Fruit fly (Drosophila melanogaster) whole organism, embryonic: ENCODE results near the gene CG14014.

Source experiments
- Aef1 ChIP-seq: fragments of 200-800 bp; sonication (Bioruptor generic); IDR thresholded peaks from 3 replicates; pipeline ENCODE4 v1.3.6; 2022; ENCODE audit warnings: missing biosample characterization, missing genetic modification characterization
- B-H2 ChIP-seq: fragments of 200-800 bp; sonication (Bioruptor generic); optimal IDR thresholded peaks from 2 replicates; lab custom pipeline; 2018; ENCODE audit warnings: missing biosample characterization, mild to moderate bottlenecking, missing genetic modification characterization
- C15 ChIP-seq: fragments of 200-800 bp; sonication (Bioruptor generic); IDR thresholded peaks from 3 replicates; pipeline ENCODE4 v1.3.6; 2022; ENCODE audit warnings: missing biosample characterization, missing genetic modification characterization
- CG10274 ChIP-seq: fragments of 200-800 bp; sonication (Bioruptor generic); optimal IDR thresholded peaks from 3 replicates; lab custom pipeline; 2017; ENCODE audit warnings: missing biosample characterization, mild to moderate bottlenecking, missing genetic modification characterization
- CG11085 ChIP-seq: fragments of 200-800 bp; sonication (Bioruptor generic); IDR thresholded peaks from 2 replicates; pipeline ENCODE4 v1.3.6; 2022; ENCODE audit warnings: missing biosample characterization, missing genetic modification characterization
- CG11398 ChIP-seq: fragments of 200-800 bp; sonication (Bioruptor generic); optimal IDR thresholded peaks from 2 replicates; lab custom pipeline; 2016; ENCODE audit warnings: missing biosample characterization, missing genetic modification characterization
- CG12104 ChIP-seq: fragments of 200-800 bp; sonication (Bioruptor generic); optimal IDR thresholded peaks from 3 replicates; lab custom pipeline; 2016; ENCODE audit warnings: missing biosample characterization, missing genetic modification characterization
- CG12942 ChIP-seq: fragments of 200-800 bp; sonication (Bioruptor generic); optimal IDR thresholded peaks from 3 replicates; lab custom pipeline; 2016; ENCODE audit warnings: missing biosample characterization, missing genetic modification characterization
- CG13424 ChIP-seq: fragments of 200-800 bp; sonication (Bioruptor generic); optimal IDR thresholded peaks from 2 replicates; lab custom pipeline; 2019; ENCODE audit warnings: missing biosample characterization, mild to moderate bottlenecking, missing genetic modification characterization, moderate library complexity
- CG14441 ChIP-seq: fragments of 200-800 bp; sonication (Bioruptor generic); IDR thresholded peaks from 2 replicates; pipeline ENCODE4 v1.3.6; 2022; ENCODE audit warnings: missing biosample characterization, missing genetic modification characterization
- CG15479 ChIP-seq: fragments of 200-800 bp; sonication (Bioruptor generic); optimal IDR thresholded peaks from 3 replicates; lab custom pipeline; 2019; ENCODE audit warnings: missing biosample characterization, mild to moderate bottlenecking, missing genetic modification characterization, moderate library complexity
- CG16815 ChIP-seq: fragments of 200-800 bp; sonication (Bioruptor generic); optimal IDR thresholded peaks from 3 replicates; lab custom pipeline; 2017; ENCODE audit warnings: missing biosample characterization, mild to moderate bottlenecking, missing genetic modification characterization
- CG16863 ChIP-seq: fragments of 200-800 bp; sonication (Bioruptor generic); optimal IDR thresholded peaks from 3 replicates; lab custom pipeline; 2016; ENCODE audit warnings: missing biosample characterization, missing genetic modification characterization
- CG18764 ChIP-seq: fragments of 200-800 bp; sonication (Bioruptor generic); optimal IDR thresholded peaks from 3 replicates; lab custom pipeline; 2016; ENCODE audit warnings: missing biosample characterization, missing genetic modification characterization
- CG3281 ChIP-seq: fragments of 200-800 bp; sonication (Bioruptor generic); optimal IDR thresholded peaks from 3 replicates; lab custom pipeline; 2017; ENCODE audit warnings: missing biosample characterization, mild to moderate bottlenecking, missing genetic modification characterization
- CG33557 ChIP-seq: fragments of 200-800 bp; sonication (Bioruptor generic); optimal IDR thresholded peaks from 2 replicates; lab custom pipeline; 2019; ENCODE audit warnings: missing biosample characterization, mild to moderate bottlenecking, missing genetic modification characterization, moderate library complexity
- CG34422 ChIP-seq: fragments of 200-800 bp; sonication (Bioruptor generic); IDR thresholded peaks from 3 replicates; pipeline ENCODE4 v1.3.6; 2022; ENCODE audit warnings: missing biosample characterization, missing genetic modification characterization
- CG3847 ChIP-seq: fragments of 200-800 bp; sonication (Bioruptor generic); IDR thresholded peaks from 2 replicates; pipeline ENCODE4 v1.3.6; 2022; ENCODE audit warnings: missing biosample characterization, missing genetic modification characterization
- CG4617 ChIP-seq: fragments of 200-800 bp; sonication (Bioruptor generic); optimal IDR thresholded peaks from 3 replicates; lab custom pipeline; 2016; ENCODE audit warnings: missing biosample characterization, missing genetic modification characterization, borderline replicate concordance
- CG5245 ChIP-seq: fragments of 200-800 bp; sonication (Bioruptor generic); optimal IDR thresholded peaks from 3 replicates; lab custom pipeline; 2016; ENCODE audit warnings: missing biosample characterization, missing genetic modification characterization
- CG6175 ChIP-seq: fragments of 200-800 bp; sonication (Bioruptor generic); IDR thresholded peaks from 3 replicates; pipeline ENCODE4 v1.3.6; 2022; ENCODE audit warnings: missing biosample characterization, missing genetic modification characterization
- CG6683 ChIP-seq: fragments of 200-800 bp; sonication (Bioruptor generic); optimal IDR thresholded peaks from 2 replicates; lab custom pipeline; 2017; ENCODE audit warnings: missing biosample characterization, mild to moderate bottlenecking, missing genetic modification characterization, missing genetic modification reagents
- CG7556 ChIP-seq: fragments of 200-800 bp; sonication (Bioruptor generic); optimal IDR thresholded peaks from 2 replicates; lab custom pipeline; 2017; ENCODE audit warnings: missing biosample characterization, mild to moderate bottlenecking, missing genetic modification characterization
- CG7928 ChIP-seq: fragments of 200-800 bp; sonication (Bioruptor generic); optimal IDR thresholded peaks from 2 replicates; lab custom pipeline; 2017; ENCODE audit warnings: missing biosample characterization, mild to moderate bottlenecking, missing genetic modification characterization
- D19A ChIP-seq: fragments of 200-800 bp; optimal IDR thresholded peaks from 3 replicates; lab custom pipeline; 2019; ENCODE audit warnings: missing biosample characterization, mild to moderate bottlenecking, missing genetic modification characterization, moderate library complexity
- E2f2 ChIP-seq: fragments of 200-800 bp; sonication (Bioruptor generic); IDR thresholded peaks from 2 replicates; pipeline ENCODE4 v1.3.6; 2022; ENCODE audit warnings: missing biosample characterization, missing genetic modification characterization
- HLHmδ ChIP-seq: fragments of 200-800 bp; sonication (Bioruptor generic); optimal IDR thresholded peaks from 2 replicates; lab custom pipeline; 2018; ENCODE audit warnings: missing biosample characterization, mild to moderate bottlenecking, missing genetic modification characterization, moderate library complexity
- Hey ChIP-seq: fragments of 200-800 bp; sonication (Bioruptor generic); optimal IDR thresholded peaks from 3 replicates; lab custom pipeline; 2018; ENCODE audit warnings: missing biosample characterization, mild to moderate bottlenecking, missing genetic modification characterization
- Jarid2 ChIP-seq: fragments of 200-800 bp; sonication (Bioruptor generic); optimal IDR thresholded peaks from 3 replicates; lab custom pipeline; 2017; ENCODE audit warnings: mild to moderate bottlenecking, missing biosample characterization, missing genetic modification reagents, missing genetic modification characterization
- Mes4 ChIP-seq: fragments of 200-800 bp; sonication (Bioruptor generic); optimal IDR thresholded peaks from 2 replicates; lab custom pipeline; 2016; ENCODE audit warnings: missing biosample characterization, missing genetic modification characterization
- Nf-YA ChIP-seq: fragments of 200-800 bp; sonication (Bioruptor generic); IDR thresholded peaks from 2 replicates; pipeline ENCODE4 v1.3.6; 2022; ENCODE audit warnings: missing biosample characterization, missing genetic modification characterization
- Nf-YC ChIP-seq: fragments of 200-800 bp; optimal IDR thresholded peaks from 3 replicates; lab custom pipeline; 2019; ENCODE audit warnings: missing biosample characterization, mild to moderate bottlenecking, missing genetic modification characterization, moderate library complexity
- Ravus ChIP-seq: fragments of 200-800 bp; sonication (Bioruptor generic); IDR thresholded peaks from 2 replicates; pipeline ENCODE4 v1.3.6; 2022; ENCODE audit warnings: missing biosample characterization, missing genetic modification characterization
- Tbp ChIP-seq: fragments of >200 bp; optimal IDR thresholded peaks from 2 replicates; lab custom pipeline; 2018; ENCODE audit warnings: missing biosample characterization, missing genetic modification characterization
- ac ChIP-seq: fragments of 200-800 bp; sonication (Bioruptor generic); optimal IDR thresholded peaks from 3 replicates; lab custom pipeline; 2017; ENCODE audit warnings: missing biosample characterization, mild to moderate bottlenecking, missing genetic modification characterization
- chm ChIP-seq: fragments of 200-800 bp; sonication (Bioruptor generic); IDR thresholded peaks from 2 replicates; pipeline ENCODE4 v1.3.6; 2022; ENCODE audit warnings: missing biosample characterization, missing genetic modification characterization
- chn ChIP-seq: fragments of 200-800 bp; sonication (Bioruptor generic); optimal IDR thresholded peaks from 2 replicates; lab custom pipeline; 2016; ENCODE audit warnings: missing biosample characterization, missing genetic modification characterization
- cwo ChIP-seq: fragments of 200-800 bp; sonication (Bioruptor generic); optimal IDR thresholded peaks from 3 replicates; lab custom pipeline; 2017; ENCODE audit warnings: missing biosample characterization, missing genetic modification characterization, mild to moderate bottlenecking, moderate library complexity, missing genetic modification reagents
- dmrt99B ChIP-seq: fragments of 200-800 bp; sonication (Bioruptor generic); optimal IDR thresholded peaks from 2 replicates; lab custom pipeline; 2018; ENCODE audit warnings: missing biosample characterization, mild to moderate bottlenecking, missing genetic modification characterization, moderate library complexity
- fru ChIP-seq: fragments of >200 bp; optimal IDR thresholded peaks from 2 replicates; lab custom pipeline; 2017
- nau ChIP-seq: fragments of 200-800 bp; sonication (Bioruptor generic); optimal IDR thresholded peaks from 3 replicates; lab custom pipeline; 2017; ENCODE audit warnings: missing biosample characterization, mild to moderate bottlenecking, missing genetic modification characterization, missing genetic modification reagents
- org-1 ChIP-seq: fragments of 200-800 bp; sonication (Bioruptor generic); optimal IDR thresholded peaks from 2 replicates; lab custom pipeline; 2017; ENCODE audit warnings: missing biosample characterization, missing genetic modification characterization
- pita ChIP-seq: fragments of 200-800 bp; sonication (Bioruptor generic); optimal IDR thresholded peaks from 2 replicates; lab custom pipeline; 2017; ENCODE audit warnings: missing biosample characterization, mild to moderate bottlenecking, missing genetic modification characterization
- run ChIP-seq: fragments of 200-800 bp; sonication (Bioruptor generic); optimal IDR thresholded peaks from 3 replicates; lab custom pipeline; 2018; ENCODE audit warnings: missing biosample characterization, mild to moderate bottlenecking, missing genetic modification characterization
- seq ChIP-seq: fragments of 200-800 bp; sonication (Bioruptor generic); IDR thresholded peaks from 2 replicates; pipeline ENCODE4 v1.3.6; 2022; ENCODE audit warnings: missing biosample characterization, missing genetic modification characterization
- so ChIP-seq: fragments of 200-800 bp; sonication (Bioruptor generic); IDR thresholded peaks from 3 replicates; pipeline ENCODE4 v1.3.6; 2022; ENCODE audit warnings: missing biosample characterization, missing genetic modification characterization
- sob ChIP-seq: fragments of 200-800 bp; sonication (Bioruptor generic); IDR thresholded peaks from 2 replicates; pipeline ENCODE4 v1.3.6; 2022; ENCODE audit warnings: missing biosample characterization, missing genetic modification characterization
- toy ChIP-seq: fragments of 200-800 bp; sonication (Bioruptor generic); IDR thresholded peaks from 2 replicates; pipeline ENCODE4 v1.3.6; 2022; ENCODE audit warnings: missing biosample characterization, missing genetic modification characterization
- vvl ChIP-seq: fragments of 200-800 bp; sonication (Bioruptor generic); IDR thresholded peaks from 2 replicates; pipeline ENCODE4 v1.3.6; 2022; ENCODE audit warnings: missing biosample characterization, missing genetic modification characterization
- wdn ChIP-seq: fragments of 200-800 bp; sonication (Bioruptor generic); IDR thresholded peaks from 2 replicates; pipeline ENCODE4 v1.3.6; 2022; ENCODE audit warnings: missing biosample characterization, missing genetic modification characterization

The CG14014 gene

DNA sequence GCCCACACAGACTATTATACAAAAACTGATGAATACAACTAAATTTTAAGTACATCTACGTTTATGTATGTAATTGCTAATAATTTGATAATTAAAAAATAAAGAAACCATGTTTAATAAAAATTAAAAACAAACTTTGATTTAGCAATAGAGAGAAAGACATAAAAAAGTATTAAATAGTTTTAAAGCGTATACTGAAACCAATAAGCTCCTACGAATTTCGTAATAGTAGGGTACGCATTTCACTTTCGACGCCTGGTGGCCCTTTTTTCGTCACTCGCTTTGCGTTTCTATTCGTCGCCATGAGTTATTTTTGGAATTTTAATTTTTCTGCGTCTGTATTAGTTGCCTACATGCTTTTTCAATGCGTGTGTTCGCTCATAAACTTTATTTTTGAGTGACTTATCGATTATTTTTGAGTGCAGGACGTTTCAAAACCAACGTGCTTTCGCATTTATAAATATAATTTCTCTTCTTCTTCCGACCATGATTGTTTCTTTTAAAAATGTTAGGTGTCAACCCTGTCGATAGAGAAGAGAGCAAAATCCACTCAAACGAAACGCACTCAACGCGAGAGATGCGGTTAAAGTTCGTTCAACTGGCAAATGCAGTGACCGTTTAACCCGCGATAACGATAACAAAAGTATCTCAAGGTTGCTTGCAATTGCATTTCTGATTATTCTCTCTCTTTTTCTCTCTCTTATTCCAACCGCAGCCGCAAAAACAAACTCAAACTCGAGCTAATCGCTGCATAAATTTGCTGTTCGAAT is 3.9 kb downstream of the CG14014 start, which contains the start of gene Oscillin (continued):
- TF ChIP-seq pita (GFP tag; lab: Kevin White, UChicago) (no peak), chm (GFP tag; lab: Robert Waterston, UW) (peak; percentile 77; the same call in 1 of the 2 replicates), so (GFP tag; lab: Robert Waterston, UW) (peak; percentile 63; the same call in 1 of the 3 replicates), C15 (0 out of 3 replicates have a peak, but pooled peaks have one; percentile 48), cwo (GFP tag; lab: Kevin White, UChicago) (peak; percentile 82), CG33557 (peak; percentile 17), CG10274 (GFP tag; lab: Kevin White, UChicago) (peak; percentile 94), Nf-YC (tag; lab: Kevin White, UChicago) (peak; percentile 72), ac (no peak), Nf-YA (GFP tag; lab: Robert Waterston, UW) (peak; percentile 75), Hey (tag; lab: Kevin White, UChicago) (no peak), fru (lab: Kevin White, UChicago) (no peak), run (tag; lab: Kevin White, UChicago) (no peak), CG12104 (GFP tag; lab: Kevin White, UChicago) (peak; percentile 80), dmrt99B (tag; lab: Kevin White, UChicago) (peak; percentile 89), CG16863 (no peak), CG5245 (GFP tag; lab: Kevin White, UChicago) (peak; percentile 67), CG4617 (GFP tag; lab: Kevin White, UChicago) (no peak), sob (GFP tag; lab: Robert Waterston, UW) (peak; percentile 81), CG15479 (no peak), CG13424 (no peak), CG6683 (GFP tag; lab: Kevin White, UChicago) (peak; percentile 74), Tbp (GFP tag; lab: Kevin White, UChicago) (no peak), CG18764 (GFP tag; lab: Kevin White, UChicago) (peak; percentile 67), vvl (GFP tag; lab: Robert Waterston, UW) (peak; percentile 94), CG6175 (GFP tag; lab: Robert Waterston, UW) (no peak), Jarid2 (GFP tag; lab: Kevin White, UChicago) (no peak), CG11085 (GFP tag; lab: Robert Waterston, UW) (peak; percentile 71), Mes4 (GFP tag; lab: Kevin White, UChicago) (peak; percentile 38), Ravus (GFP tag; lab: Robert Waterston, UW) (no peak; the same call in 1 of the 2 replicates), CG34422 (GFP tag; lab: Robert Waterston, UW) (peak; percentile 87), nau (GFP tag; lab: Kevin White, UChicago) (peak; percentile 66), wdn (GFP tag; lab: Robert Waterston, UW) (0 out of 2 replicates have a peak, but pooled peaks have one; percentile 40), chn (GFP tag; lab: Kevin White, UChicago) (peak; percentile 18), org-1 (GFP tag; lab: Kevin White, UChicago) (peak; percentile 52), CG12942 (GFP tag; lab: Kevin White, UChicago) (no peak), CG11398 (GFP tag; lab: Kevin White, UChicago) (peak; percentile 12), CG14441 (peak; percentile 78), E2f2 (peak; percentile 50; the same call in 1 of the 2 replicates), CG7556 (GFP tag; lab: Kevin White, UChicago) (peak; percentile 86), CG7928 (GFP tag; lab: Kevin White, UChicago) (no peak), B-H2 (GFP tag; lab: Kevin White, UChicago) (peak; percentile 41), Aef1 (GFP tag; lab: Robert Waterston, UW) (peak; percentile 57), CG16815 (GFP tag; lab: Kevin White, UChicago) (peak; percentile 18), CG3847 (GFP tag; lab: Robert Waterston, UW) (peak; percentile 43; the same call in 1 of the 2 replicates), toy (GFP tag; lab: Robert Waterston, UW) (0 out of 2 replicates have a peak, but pooled peaks have one; percentile 38), seq (GFP tag; lab: Robert Waterston, UW) (no peak; the same call in none of the 2 replicates), D19A (tag; lab: Kevin White, UChicago) (peak; percentile 96), HLHmδ (GFP tag; lab: Kevin White, UChicago) (no peak), CG3281 (peak; percentile 80)
